Fruit fly (Drosophila melanogaster) whole organism, embryonic: ENCODE results near the gene Noc3.

Experiments used
- ATbp ChIP-seq: fragments of 200-800 bp; sonication (Bioruptor generic); optimal IDR thresholded peaks from 2 replicates; lab custom pipeline; 2017; ENCODE audit warnings: missing biosample characterization, mild to moderate bottlenecking, missing genetic modification characterization, missing genetic modification reagents
- Awh ChIP-seq: fragments of 200-800 bp; sonication (Bioruptor generic); IDR thresholded peaks from 2 replicates; pipeline ENCODE4, ENCODE4 v1.3.6; 2022; ENCODE audit warnings: missing biosample characterization, missing genetic modification characterization
- B-H1 ChIP-seq: fragments of 200-800 bp; sonication (Bioruptor generic); IDR thresholded peaks from 3 replicates; pipeline ENCODE4 v1.3.6; 2022; ENCODE audit warnings: missing biosample characterization, missing genetic modification characterization
- CG10274 ChIP-seq: fragments of 200-800 bp; sonication (Bioruptor generic); optimal IDR thresholded peaks from 3 replicates; lab custom pipeline; 2017; ENCODE audit warnings: missing biosample characterization, mild to moderate bottlenecking, missing genetic modification characterization
- CG10543 ChIP-seq: fragments of 200-800 bp; sonication (Bioruptor generic); optimal IDR thresholded peaks from 3 replicates; lab custom pipeline; 2017; ENCODE audit warnings: missing biosample characterization, mild to moderate bottlenecking, missing genetic modification characterization, moderate library complexity
- CG11085 ChIP-seq: fragments of 200-800 bp; sonication (Bioruptor generic); IDR thresholded peaks from 2 replicates; pipeline ENCODE4 v1.3.6; 2022; ENCODE audit warnings: missing biosample characterization, missing genetic modification characterization
- CG11456 ChIP-seq: fragments of 200-800 bp; sonication (Bioruptor generic); IDR thresholded peaks from 3 replicates; pipeline ENCODE4 v1.3.6; 2022; ENCODE audit warnings: missing biosample characterization, missing genetic modification characterization
- CG12769 ChIP-seq: fragments of 200-800 bp; sonication (Bioruptor generic); optimal IDR thresholded peaks from 2 replicates; lab custom pipeline; 2019; ENCODE audit warnings: missing biosample characterization, mild to moderate bottlenecking, missing genetic modification characterization, moderate library complexity
- CG13287 ChIP-seq: fragments of 200-800 bp; sonication (Bioruptor generic); IDR thresholded peaks from 2 replicates; pipeline ENCODE4 v1.3.6; 2022; ENCODE audit warnings: missing biosample characterization, missing genetic modification characterization; ENCODE audit not compliant: partially characterized antibody
- CG13894 ChIP-seq: fragments of 200-800 bp; sonication (Bioruptor generic); optimal IDR thresholded peaks from 3 replicates; lab custom pipeline; 2018; ENCODE audit warnings: missing biosample characterization, mild to moderate bottlenecking, missing genetic modification characterization, moderate library complexity
- CG15479 ChIP-seq: fragments of 200-800 bp; sonication (Bioruptor generic); optimal IDR thresholded peaks from 3 replicates; lab custom pipeline; 2019; ENCODE audit warnings: missing biosample characterization, mild to moderate bottlenecking, missing genetic modification characterization, moderate library complexity
- CG17802 ChIP-seq: fragments of 200-800 bp; sonication (Bioruptor generic); optimal IDR thresholded peaks from 2 replicates; lab custom pipeline; 2018; ENCODE audit warnings: missing biosample characterization, mild to moderate bottlenecking, missing genetic modification characterization, moderate library complexity
- CG3995 ChIP-seq: fragments of 200-800 bp; sonication (Bioruptor generic); optimal IDR thresholded peaks from 3 replicates; lab custom pipeline; 2016; ENCODE audit warnings: missing biosample characterization, missing genetic modification characterization
- CG4404 ChIP-seq: fragments of 200-800 bp; sonication (Bioruptor generic); IDR thresholded peaks from 2 replicates; pipeline ENCODE4 v1.3.6; 2022; ENCODE audit warnings: missing biosample characterization, missing genetic modification characterization
- CG4854 ChIP-seq: fragments of 200-800 bp; sonication (Bioruptor generic); optimal IDR thresholded peaks from 2 replicates; lab custom pipeline; 2016; ENCODE audit warnings: missing biosample characterization, missing genetic modification characterization, inconsistent platforms
- CG6175 ChIP-seq: fragments of 200-800 bp; sonication (Bioruptor generic); IDR thresholded peaks from 3 replicates; pipeline ENCODE4 v1.3.6; 2022; ENCODE audit warnings: missing biosample characterization, missing genetic modification characterization
- CG6791 ChIP-seq: fragments of 200-800 bp; sonication (Bioruptor generic); IDR thresholded peaks from 3 replicates; pipeline ENCODE4 v1.3.6; 2022; ENCODE audit warnings: missing biosample characterization, missing genetic modification characterization; ENCODE audit not compliant: partially characterized antibody
- CG7372 ChIP-seq: fragments of 200-800 bp; sonication (Bioruptor generic); IDR thresholded peaks from 2 replicates; pipeline ENCODE4 v1.3.6; 2022; ENCODE audit warnings: missing biosample characterization, missing genetic modification characterization
- CHES-1-like ChIP-seq: fragments of 200-800 bp; sonication (Bioruptor generic); optimal IDR thresholded peaks from 2 replicates; lab custom pipeline; 2016; ENCODE audit warnings: missing biosample characterization, missing genetic modification characterization
- Deaf1 ChIP-seq: fragments of 200-800 bp; optimal IDR thresholded peaks from 3 replicates; lab custom pipeline; 2019; ENCODE audit warnings: missing biosample characterization, mild to moderate bottlenecking, missing genetic modification characterization, moderate library complexity
- Dek ChIP-seq: fragments of 200-800 bp; sonication (Bioruptor generic); optimal IDR thresholded peaks from 3 replicates; lab custom pipeline; 2019; ENCODE audit warnings: missing biosample characterization, mild to moderate bottlenecking, missing genetic modification characterization, moderate library complexity
- Doc3 ChIP-seq: fragments of 200-800 bp; sonication (Bioruptor generic); IDR thresholded peaks from 3 replicates; pipeline ENCODE4 v1.3.6; 2022; ENCODE audit warnings: missing biosample characterization, missing genetic modification characterization; ENCODE audit not compliant: partially characterized antibody
- Ets65A ChIP-seq: fragments of 200-800 bp; sonication (Bioruptor generic); peaks from one replicate; lab custom pipeline; 2016; ENCODE audit warnings: missing biosample characterization, missing genetic modification characterization
- HHEX ChIP-seq: fragments of 200-800 bp; sonication (Bioruptor generic); optimal IDR thresholded peaks from 3 replicates; lab custom pipeline; 2017; ENCODE audit warnings: missing biosample characterization, mild to moderate bottlenecking, missing genetic modification characterization, missing genetic modification reagents
- Hr51 ChIP-seq, 2 experiments: fragments of 200-800 bp; sonication (Bioruptor generic); optimal IDR thresholded peaks; 2 replicates in 1 of 2; 3 replicates in 1 of 2; lab custom pipeline; 2016 to 2018; ENCODE audit warnings: missing biosample characterization in 2 of 2, missing genetic modification characterization in 2 of 2, mild to moderate bottlenecking in 1 of 2, moderate library complexity in 1 of 2
- Kr ChIP-seq: fragments of 200-800 bp; sonication (Bioruptor generic); optimal IDR thresholded peaks from 2 replicates; lab custom pipeline; 2017; ENCODE audit warnings: missing biosample characterization, mild to moderate bottlenecking, missing genetic modification characterization
- Med ChIP-seq: fragments of 200-800 bp; sonication (Bioruptor generic); peaks from one replicate; lab custom pipeline; 2016; ENCODE audit warnings: missing biosample characterization, missing genetic modification characterization, mild to moderate bottlenecking, inconsistent platforms, moderate library complexity
- Mes4 ChIP-seq: fragments of 200-800 bp; sonication (Bioruptor generic); optimal IDR thresholded peaks from 2 replicates; lab custom pipeline; 2016; ENCODE audit warnings: missing biosample characterization, missing genetic modification characterization
- NC2α ChIP-seq: fragments of 200-800 bp; sonication (Bioruptor generic); optimal IDR thresholded peaks from 2 replicates; lab custom pipeline; 2016; ENCODE audit warnings: missing biosample characterization, missing genetic modification characterization
- Poxn ChIP-seq: fragments of 200-800 bp; sonication (Bioruptor generic); IDR thresholded peaks from 2 replicates; pipeline ENCODE4 v1.3.6; 2022; ENCODE audit warnings: missing biosample characterization, missing genetic modification characterization
- Side ChIP-seq: fragments of 200-800 bp; sonication (Bioruptor generic); optimal IDR thresholded peaks from 2 replicates; lab custom pipeline; 2016; ENCODE audit warnings: missing biosample characterization, missing genetic modification characterization
- Trl ChIP-seq, 3 experiments: fragments of >200 bp in 2 of 3; fragments of 200-800 bp in 1 of 3; sonication (Bioruptor generic) in 1 of 3; optimal IDR thresholded peaks; 2 replicates in 1 of 3; 3 replicates in 2 of 3; lab custom pipeline; 2016 to 2017; ENCODE audit warnings: missing biosample characterization in 1 of 3, missing genetic modification characterization in 1 of 3
- Usf ChIP-seq: fragments of 200-800 bp; sonication (Bioruptor generic); optimal IDR thresholded peaks from 2 replicates; lab custom pipeline; 2017; ENCODE audit warnings: missing genotype, missing biosample characterization, missing genetic modification characterization
- Xrp1 ChIP-seq: fragments of 200-800 bp; sonication (Bioruptor generic); IDR thresholded peaks from 2 replicates; pipeline ENCODE4 v1.3.6; 2022; ENCODE audit warnings: missing biosample characterization, missing genetic modification characterization
- abd-A ChIP-seq: fragments of 200-800 bp; sonication (Bioruptor generic); optimal IDR thresholded peaks from 3 replicates; lab custom pipeline; 2019; ENCODE audit warnings: missing biosample characterization, mild to moderate bottlenecking, missing genetic modification characterization, moderate library complexity
- cad ChIP-seq: fragments of >200 bp; optimal IDR thresholded peaks from 2 replicates; lab custom pipeline; 2017; ENCODE audit warnings: missing biosample characterization, missing genetic modification characterization
- chm ChIP-seq: fragments of 200-800 bp; sonication (Bioruptor generic); IDR thresholded peaks from 2 replicates; pipeline ENCODE4 v1.3.6; 2022; ENCODE audit warnings: missing biosample characterization, missing genetic modification characterization
- crp ChIP-seq, 2 experiments: fragments of 200-800 bp; sonication (Bioruptor generic); optimal IDR thresholded peaks; 2 replicates in 1 of 2; 3 replicates in 1 of 2; lab custom pipeline; 2017; ENCODE audit warnings: missing biosample characterization in 2 of 2, missing genetic modification characterization in 2 of 2, mild to moderate bottlenecking in 1 of 2, moderate library complexity in 1 of 2
- insv ChIP-seq, 2 experiments: fragments of 200-800 bp; sonication (Bioruptor generic); optimal IDR thresholded peaks; 3 replicates each; lab custom pipeline; 2016 to 2018; ENCODE audit warnings: missing biosample characterization in 2 of 2, missing genetic modification characterization in 2 of 2
- jumu ChIP-seq: fragments of 200-800 bp; sonication (Bioruptor generic); optimal IDR thresholded peaks from 3 replicates; lab custom pipeline; 2016; ENCODE audit warnings: missing biosample characterization, missing genetic modification characterization
- lola ChIP-seq, 3 experiments: fragments of >200 bp in 2 of 3; fragments of 200-800 bp in 1 of 3; sonication (Bioruptor generic) in 1 of 3; optimal IDR thresholded peaks; 2 replicates each; lab custom pipeline; 2017 to 2019; ENCODE audit warnings: missing biosample characterization in 3 of 3, missing genetic modification characterization in 3 of 3, mild to moderate bottlenecking in 1 of 3, moderate library complexity in 1 of 3
- org-1 ChIP-seq: fragments of 200-800 bp; sonication (Bioruptor generic); optimal IDR thresholded peaks from 2 replicates; lab custom pipeline; 2017; ENCODE audit warnings: missing biosample characterization, missing genetic modification characterization
- pan ChIP-seq, 4 experiments: fragments of >200 bp in 3 of 4; fragments of 200-800 bp in 1 of 4; sonication (Bioruptor generic) in 1 of 4; optimal IDR thresholded peaks in 3 of 4; IDR thresholded peaks in 1 of 4; 2 replicates each; pipeline versions ENCODE4 v1.3.6 to Lab custom; 2017 to 2022; ENCODE audit warnings: missing biosample characterization in 2 of 4, missing genetic modification characterization in 2 of 4, mixed read lengths in 1 of 4
- pum ChIP-seq: fragments of 200-800 bp; sonication (Bioruptor generic); optimal IDR thresholded peaks from 2 replicates; lab custom pipeline; 2016; ENCODE audit warnings: missing biosample characterization, missing genetic modification characterization
- sens ChIP-seq: fragments of 200-800 bp; sonication (Bioruptor generic); peaks from one replicate; lab custom pipeline; 2016; ENCODE audit warnings: missing biosample characterization, missing genetic modification characterization
- twi ChIP-seq: fragments of 200-800 bp; optimal IDR thresholded peaks from 2 replicates; lab custom pipeline; 2019; ENCODE audit warnings: missing biosample characterization, mild to moderate bottlenecking, missing genetic modification characterization, moderate library complexity
- vfl ChIP-seq: fragments of 200-800 bp; sonication (Bioruptor generic); optimal IDR thresholded peaks from 2 replicates; lab custom pipeline; 2016; ENCODE audit warnings: missing biosample characterization, missing genetic modification characterization

Gene Noc3

DNA sequence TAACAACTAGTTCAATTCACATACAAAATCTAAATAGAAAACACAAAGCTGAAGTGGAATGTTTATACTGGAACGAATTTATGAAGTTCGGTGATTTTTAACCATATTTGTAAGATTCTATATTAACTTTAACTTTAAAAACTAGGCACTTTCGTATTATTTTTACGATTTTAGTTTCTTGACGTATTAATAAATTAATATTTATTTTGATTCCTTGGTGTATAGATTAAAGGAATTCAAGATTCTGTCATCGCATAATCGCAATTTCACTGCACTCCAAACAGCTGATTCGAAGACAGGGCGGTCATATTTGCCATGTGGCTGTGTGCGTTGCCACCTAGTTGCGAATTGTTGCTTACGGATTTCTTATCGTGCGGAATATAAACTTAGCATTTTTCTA lies 2.7 kb upstream of the Noc3 start, which contains the start of the genes CG1227 and Dtwd2 (continued):
- TF ChIP-seq twi (tag; lab: Kevin White, UChicago) (no peak), Hr51 (GFP tag; optimal IDR thresholded peaks at IDR 0.05; lab: Kevin White, UChicago) (peak; percentile 45 to 97), CG10274 (GFP tag; lab: Kevin White, UChicago) (peak; percentile 60), CG11456 (GFP tag; lab: Robert Waterston, UW) (peak; percentile 83), Xrp1 (GFP tag; lab: Robert Waterston, UW) (peak; percentile 96), CG13894 (no peak), CHES-1-like (GFP tag; lab: Kevin White, UChicago) (peak; percentile 32), CG11085 (peak; percentile 46; the same call in 1 of the 2 replicates), jumu (GFP tag; lab: Kevin White, UChicago) (no peak), Usf (GFP tag; lab: Kevin White, UChicago) (peak; percentile 65), ATbp (GFP tag; lab: Kevin White, UChicago) (peak; percentile 83), CG10543 (GFP tag; lab: Kevin White, UChicago) (no peak), vfl (GFP tag; lab: Kevin White, UChicago) (peak; percentile 19), B-H1 (GFP tag; lab: Robert Waterston, UW) (peak; percentile 76; the same call in 2 of the 3 replicates), lola (GFP tag; optimal IDR thresholded peaks at IDR 0.05; lab: Kevin White, UChicago) (peak in 1 of 3 experiments; percentile 88), cad (GFP tag; lab: Kevin White, UChicago) (no peak), HHEX (peak; percentile 79), Doc3 (no peak), Kr (GFP tag; lab: Kevin White, UChicago) (no peak), Trl (optimal IDR thresholded peaks at IDR 0.05; lab: Kevin White, UChicago) (no peak), Trl (GFP tag; optimal IDR thresholded peaks at IDR 0.05; lab: Kevin White, UChicago) (peak; percentile 64), Awh (peak; percentile 95), Dek (tag; lab: Kevin White, UChicago) (no peak), Ets65A (GFP tag; lab: Kevin White, UChicago) (no peak), CG15479 (no peak), NC2α (no peak)

DNA sequence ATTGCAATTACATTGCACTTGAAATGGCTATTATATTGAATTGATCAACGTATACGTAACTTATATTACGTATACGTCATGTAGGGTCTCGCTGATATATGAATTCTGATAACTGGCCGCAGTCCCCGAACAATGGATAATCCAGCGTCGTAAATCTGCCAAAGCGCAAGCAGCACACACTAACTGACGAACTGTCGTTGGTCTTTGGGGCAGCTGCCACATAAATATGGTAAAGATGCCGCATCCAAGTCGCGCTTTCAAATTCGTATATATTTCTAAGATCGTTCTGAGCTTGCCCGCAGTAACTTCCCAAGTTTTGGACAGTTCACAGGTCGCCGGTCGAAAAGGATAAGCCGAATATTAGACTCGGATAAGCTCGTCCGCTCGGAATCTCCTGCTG lies 5.3 kb downstream of the Noc3 start, which contains the start of gene CG14607:
TSS of gene CG14607 (plus strand) at position 301 of the 400 bp plus-strand sequence.
- TF ChIP-seq Mes4 (no peak), CG7372 (peak; percentile 56), sens (GFP tag; lab: Kevin White, UChicago) (no peak)

DNA sequence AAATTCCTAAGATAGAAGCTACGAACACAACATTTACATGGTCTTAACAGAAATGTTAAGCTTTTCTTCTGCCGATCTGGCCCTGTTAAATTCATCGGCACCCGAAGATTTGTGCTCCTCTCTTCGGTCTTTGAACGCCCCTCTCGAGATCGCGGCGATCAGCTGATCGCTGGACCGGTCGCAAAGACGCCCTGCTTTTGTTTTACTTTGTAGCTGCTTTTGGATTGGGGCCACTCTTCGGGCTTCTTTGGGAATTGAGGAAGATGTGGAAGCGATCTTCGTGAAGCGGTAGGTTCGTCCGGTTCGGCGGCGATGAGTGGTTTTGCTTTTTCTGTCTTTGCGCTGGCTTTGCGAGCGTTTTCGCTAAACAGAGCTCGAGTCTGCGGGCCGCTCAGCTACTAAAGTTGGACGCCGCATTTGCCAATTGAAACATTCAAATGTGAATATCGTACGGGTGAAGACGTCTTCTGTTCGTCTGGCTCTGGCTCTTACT lies 22.8 kb downstream of the Noc3 start, which contains the start of gene thw:
TSS of gene thw (plus strand) at position 443 of the 493 bp plus-strand sequence.
- TF ChIP-seq Deaf1 (tag; lab: Kevin White, UChicago) (peak; percentile 94), Trl (optimal IDR thresholded peaks at IDR 0.05; lab: Kevin White, UChicago) (peak; percentile 11 to 13), Trl (GFP tag; optimal IDR thresholded peaks at IDR 0.05; lab: Kevin White, UChicago) (no peak), CG12769 (peak; percentile 73), CG4854 (no peak), pan (optimal IDR thresholded peaks at IDR 0.05; lab: Kevin White, UChicago) (no peak), pan (GFP tag; optimal IDR thresholded peaks at IDR 0.05 in 1 of 2, IDR thresholded peaks at IDR 0.05 in 1 of 2) (no peak), CG6791 (GFP tag; lab: Robert Waterston, UW) (no peak), CG17802 (tag; lab: Kevin White, UChicago) (no peak), CG3995 (GFP tag; lab: Kevin White, UChicago) (no peak), chm (no peak), insv (GFP tag; optimal IDR thresholded peaks at IDR 0.05; lab: Kevin White, UChicago) (no peak), CG13287 (GFP tag; lab: Robert Waterston, UW) (peak; percentile 16; the same call in 1 of the 2 replicates), org-1 (GFP tag; lab: Kevin White, UChicago) (no peak), abd-A (no peak), crp (GFP tag; optimal IDR thresholded peaks at IDR 0.05; lab: Kevin White, UChicago) (peak in 1 of 2 experiments; percentile 64), pum (GFP tag; lab: Kevin White, UChicago) (no peak), Med (no peak), CG4404 (GFP tag; lab: Robert Waterston, UW) (no peak), Side (GFP tag; lab: Kevin White, UChicago) (no peak), CG6175 (GFP tag; lab: Robert Waterston, UW) (0 out of 3 replicates have a peak, but pooled peaks have one; percentile 24), Poxn (no peak)
